Fruit fly (Drosophila melanogaster): ENCODE results near the gene wkd.

Gene wkd

dm6 chr3R:11623025-11623424, 41.6 kb downstream of the wkd start, which contains the start of gene CG14711:
Gene CG14711, plus strand, starts transcription at chr3R:11623339.
- peak; percentile 94 for TF ChIP-seq Med (GFP tag)
- TF ChIP-seq Antp (GFP tag; optimal IDR thresholded peaks at IDR 0.05), result peak; percentile 68
- peak; percentile 78 for TF ChIP-seq Ets97D (GFP tag; optimal IDR thresholded peaks at IDR 0.05)
- TF ChIP-seq CG6813 (GFP tag; optimal IDR thresholded peaks at IDR 0.05), result no peak
- peak; percentile 60 for TF ChIP-seq exex (tag; optimal IDR thresholded peaks at IDR 0.05)
- TF ChIP-seq sc (optimal IDR thresholded peaks at IDR 0.05), result no peak
- peak; percentile 24 for TF ChIP-seq sc (GFP tag; optimal IDR thresholded peaks at IDR 0.05)
- TF ChIP-seq stwl (tag; optimal IDR thresholded peaks at IDR 0.05), result peak; percentile 96
- peak; percentile 81 for TF ChIP-seq oc (tag; optimal IDR thresholded peaks at IDR 0.05)
- peak; percentile 74 for TF ChIP-seq CG12104 (GFP tag; optimal IDR thresholded peaks at IDR 0.05)
- peak; percentile 36 for TF ChIP-seq tx (GFP tag; optimal IDR thresholded peaks at IDR 0.05)
- TF ChIP-seq HHEX (GFP tag; optimal IDR thresholded peaks at IDR 0.05), result peak; percentile 78
- TF ChIP-seq stc (GFP tag; IDR thresholded peaks at IDR 0.05), result peak; percentile 77
- peak; percentile 16 for TF ChIP-seq TFAM (GFP tag; optimal IDR thresholded peaks at IDR 0.05)
- no peak for TF ChIP-seq ab (GFP tag; optimal IDR thresholded peaks at IDR 0.05)
- peak; percentile 36 for TF ChIP-seq shn (GFP tag; optimal IDR thresholded peaks at IDR 0.05)
- peak; percentile 80 for TF ChIP-seq sd (tag; optimal IDR thresholded peaks at IDR 0.05)
- peak; percentile 52; the same call in 2 of the 3 replicates for TF ChIP-seq croc (GFP tag; conservative IDR thresholded peaks at IDR 0.05)
- no peak for TF ChIP-seq CG7839 (tag; optimal IDR thresholded peaks at IDR 0.05)
- peak; percentile 61 for TF ChIP-seq CG5953 (GFP tag; IDR thresholded peaks at IDR 0.05)
- peak; percentile 78 for TF ChIP-seq dysf (GFP tag; IDR thresholded peaks at IDR 0.05)
- TF ChIP-seq CG10431 (GFP tag; optimal IDR thresholded peaks at IDR 0.05), result peak; percentile 82
- peak; percentile 83 for TF ChIP-seq CG7556 (GFP tag; optimal IDR thresholded peaks at IDR 0.05)
- peak; percentile 93 for TF ChIP-seq gem (tag; optimal IDR thresholded peaks at IDR 0.05)
- TF ChIP-seq CG6854 (GFP tag; optimal IDR thresholded peaks at IDR 0.05), result peak; percentile 60
- no peak for TF ChIP-seq h (optimal IDR thresholded peaks at IDR 0.05)
- TF ChIP-seq Side (GFP tag; optimal IDR thresholded peaks at IDR 0.05), result peak; percentile 45
- no peak for TF ChIP-seq Dip2 (GFP tag; IDR thresholded peaks at IDR 0.05)
- 0 out of 2 replicates have a peak, but pooled peaks have one; percentile 57 for TF ChIP-seq CG16779 (GFP tag; IDR thresholded peaks at IDR 0.05)
- peak; percentile 89 for TF ChIP-seq CG9817 (tag; optimal IDR thresholded peaks at IDR 0.05)
- peak; percentile 62; the same call in 2 of the 3 replicates for TF ChIP-seq CG7357 (GFP tag; IDR thresholded peaks at IDR 0.05)
- TF ChIP-seq hbn (GFP tag; IDR thresholded peaks at IDR 0.05; ENCODE audit: partially characterized antibody), result peak; percentile 82
- TF ChIP-seq Adf1 (GFP tag; IDR thresholded peaks at IDR 0.05), result peak; percentile 64
- peak; percentile 20 for TF ChIP-seq crc (GFP tag; optimal IDR thresholded peaks at IDR 0.05)
- no peak for TF ChIP-seq crol (GFP tag; IDR thresholded peaks at IDR 0.05)
- TF ChIP-seq danr (GFP tag; IDR thresholded peaks at IDR 0.05), result peak; percentile 65
- TF ChIP-seq ase (GFP tag; IDR thresholded peaks at IDR 0.05), result peak; percentile 87
- TF ChIP-seq sna (GFP tag; IDR thresholded peaks at IDR 0.05; ENCODE audit: partially characterized antibody), result peak; percentile 86; the same call in 1 of the 2 replicates
- peak; percentile 58 for TF ChIP-seq grn (GFP tag; optimal IDR thresholded peaks at IDR 0.05)
- TF ChIP-seq Nf-YB (GFP tag; optimal IDR thresholded peaks at IDR 0.05), result peak; percentile 67
- TF ChIP-seq CG2116 (GFP tag; optimal IDR thresholded peaks at IDR 0.05), result peak; percentile 96
- peak; percentile 68 for TF ChIP-seq CG13123 (GFP tag; optimal IDR thresholded peaks at IDR 0.05)
- peak; percentile 90 for TF ChIP-seq HmgZ (tag; optimal IDR thresholded peaks at IDR 0.05)
- peak; percentile 79 for TF ChIP-seq vfl (GFP tag; optimal IDR thresholded peaks at IDR 0.05)
- TF ChIP-seq ranshi (GFP tag; IDR thresholded peaks at IDR 0.05), result peak; percentile 83
- no peak for TF ChIP-seq Sry-β (GFP tag; optimal IDR thresholded peaks at IDR 0.05)
- peak; percentile 88 for TF ChIP-seq CG13894 (tag; optimal IDR thresholded peaks at IDR 0.05)
- TF ChIP-seq gcm2 (GFP tag; optimal IDR thresholded peaks at IDR 0.05), result peak; percentile 20
- peak; percentile 82 for TF ChIP-seq Mrtf (GFP tag; IDR thresholded peaks at IDR 0.05)
- peak; percentile 52; the same call in 1 of the 2 replicates for TF ChIP-seq Poxn (GFP tag; IDR thresholded peaks at IDR 0.05)
- peak; percentile 84 for TF ChIP-seq tin (GFP tag; optimal IDR thresholded peaks at IDR 0.05)
- peak; percentile 88 for TF ChIP-seq CG8924 (tag; optimal IDR thresholded peaks at IDR 0.05)

All from whole organism, embryonic.